Worm (Caenorhabditis elegans): ENCODE measurements around the gene srx-135.

ce11 chrV:13818824-13819408 is 40.1 kb upstream of the srx-135 start, which contains the start of gene sel-10:
- TF ChIP-seq fkh-10 (GFP tag; optimal IDR thresholded peaks at IDR 0.05) (no peak), nhr-11 (tag; optimal IDR thresholded peaks at IDR 0.05) (peak; percentile 9), ces-1 (GFP tag; optimal IDR thresholded peaks at IDR 0.05) (no peak), lsy-2 (tag; optimal IDR thresholded peaks at IDR 0.05) (peak; percentile 85 to 88), nhr-84 (tag; optimal IDR thresholded peaks at IDR 0.05) (no peak)
